Worm (Caenorhabditis elegans) whole organism, mixed stage, embryonic: Measurements from ENCODE around the gene ugt-46.

Experiments
- ceh-43 ChIP-seq: fragments of 200-800 bp; sonication (Bioruptor generic); optimal IDR thresholded peaks from 2 replicates; lab custom pipeline; 2018; ENCODE audit warnings: mild to moderate bottlenecking, missing genetic modification characterization, moderate library complexity, missing compliant biosample characterization
- ces-1 ChIP-seq: fragments of 150-350 bp; optimal IDR thresholded peaks from 2 replicates; lab custom pipeline; 2014; ENCODE audit warnings: missing biosample characterization, missing genetic modification reagents, missing genetic modification characterization
- flh-1 ChIP-seq: fragments of 200-800 bp; sonication (Bioruptor generic); optimal IDR thresholded peaks from 2 replicates; lab custom pipeline; 2018; ENCODE audit warnings: mild to moderate bottlenecking, missing genetic modification characterization, moderate library complexity, missing compliant biosample characterization
- lsy-2 ChIP-seq: fragments of 150-350 bp; optimal IDR thresholded peaks from 2 replicates; lab custom pipeline; 2014; ENCODE audit warnings: missing biosample characterization, missing genetic modification characterization
- mab-5 ChIP-seq: fragments of 150-350 bp; optimal IDR thresholded peaks from 2 replicates; lab custom pipeline; 2014; ENCODE audit warnings: missing biosample characterization, missing genetic modification characterization
- mep-1 ChIP-seq: fragments of 150-350 bp; optimal IDR thresholded peaks from 2 replicates; lab custom pipeline; 2017; ENCODE audit warnings: missing biosample characterization, missing genetic modification reagents, missing genetic modification characterization, inconsistent platforms
- nhr-237 ChIP-seq: fragments of 150-350 bp; optimal IDR thresholded peaks from 2 replicates; lab custom pipeline; 2014; ENCODE audit warnings: missing biosample characterization, missing genetic modification characterization
- nhr-76 ChIP-seq: sonication (generic microtip); optimal IDR thresholded peaks from 2 replicates; lab custom pipeline; 2017; ENCODE audit warnings: missing biosample characterization, missing genetic modification characterization
- pha-4 ChIP-seq: fragments of 150-350 bp; optimal IDR thresholded peaks from 2 replicates; lab custom pipeline; 2018; ENCODE audit warnings: missing biosample characterization, missing genetic modification reagents, missing genetic modification characterization
- tbx-8 ChIP-seq: fragments of 200-800 bp; sonication (Bioruptor generic); optimal IDR thresholded peaks from 2 replicates; lab custom pipeline; 2018; ENCODE audit warnings: mild to moderate bottlenecking, missing genetic modification characterization, moderate library complexity, missing compliant biosample characterization
- unc-39 ChIP-seq: fragments of 150-350 bp; optimal IDR thresholded peaks from 2 replicates; lab custom pipeline; 2014; ENCODE audit warnings: missing biosample characterization, missing genetic modification characterization

ce11 chrX:538083-538482 is 8.0 kb upstream of the ugt-46 start:
- TF ChIP-seq lsy-2 (tag; lab: Kevin White, UChicago) (no peak), mab-5 (tag; lab: Kevin White, UChicago) (no peak), ceh-43 (no peak), unc-39 (tag; lab: Kevin White, UChicago) (no peak), tbx-8 (GFP tag; lab: Kevin White, UChicago) (no peak), flh-1 (GFP tag; lab: Kevin White, UChicago) (no peak), ces-1 (GFP tag; lab: Kevin White, UChicago) (no peak), pha-4 (tag; lab: Kevin White, UChicago) (no peak), nhr-237 (no peak), mep-1 (tag; lab: Kevin White, UChicago) (no peak), nhr-76 (no peak)
